Worm (Caenorhabditis elegans) whole organism, L1 larva: ENCODE data around the gene srt-74.
"Not testable (repeated sequence)": the region's sequence is repeated elsewhere in the genome, so short reads cannot be mapped to it uniquely, and the experiment has no call there.

Source experiments
- F16B12.6 ChIP-seq: fragments of 150-350 bp; optimal IDR thresholded peaks from 2 replicates; lab custom pipeline; 2014; ENCODE audit warnings: missing biosample characterization, missing genetic modification characterization
- blmp-1 ChIP-seq: fragments of 150-350 bp; optimal IDR thresholded peaks from 2 replicates; lab custom pipeline; 2014; ENCODE audit warnings: missing biosample characterization, missing genetic modification characterization
- ceh-88 ChIP-seq: fragments of 200-800 bp; sonication (Bioruptor generic); IDR thresholded peaks from 2 replicates; pipeline ENCODE4 v1.3.6; 2022; ENCODE audit warnings: missing genetic modification characterization, missing compliant biosample characterization
- ceh-90 ChIP-seq: sonication (generic microtip); optimal IDR thresholded peaks from 2 replicates; lab custom pipeline; 2016; ENCODE audit warnings: missing genetic modification characterization, missing compliant biosample characterization
- efl-1 ChIP-seq, 4 experiments: fragments of 150-350 bp; optimal IDR thresholded peaks in 3 of 4; peaks in 1 of 4; 1 replicate in 1 of 4; 2 replicates in 3 of 4; lab custom pipeline; 2014; ENCODE audit warnings: missing biosample characterization in 2 of 4, missing genetic modification characterization in 2 of 4, missing genetic modification reagents in 2 of 4
- efl-3 ChIP-seq: fragments of 200-800 bp; sonication (Bioruptor generic); optimal IDR thresholded peaks from 2 replicates; lab custom pipeline; 2018; ENCODE audit warnings: mild to moderate bottlenecking, missing genetic modification characterization, missing compliant biosample characterization
- elt-2 ChIP-seq: sonication (generic microtip); optimal IDR thresholded peaks from 2 replicates; lab custom pipeline; 2016; ENCODE audit warnings: missing genetic modification characterization, mild to moderate bottlenecking, inconsistent platforms, missing compliant biosample characterization, missing genetic modification reagents
- elt-3 ChIP-seq, 6 experiments: fragments of 150-350 bp in 1 of 6; sonication (generic microtip); optimal IDR thresholded peaks; 2 replicates each; lab custom pipeline; 2017 to 2018; ENCODE audit warnings: missing biosample characterization in 6 of 6, missing genetic modification characterization in 6 of 6, inconsistent platforms in 1 of 6
- ets-5 ChIP-seq: fragments of 200-800 bp; sonication (Bioruptor generic); IDR thresholded peaks from 2 replicates; pipeline ENCODE4 v1.3.6; 2022; ENCODE audit warnings: missing genetic modification characterization, missing compliant biosample characterization
- grh-1 ChIP-seq: fragments of 200-800 bp; sonication (Bioruptor generic); IDR thresholded peaks from 2 replicates; pipeline ENCODE4 v1.3.6; 2022; ENCODE audit warnings: missing genetic modification reagents, missing genetic modification characterization, missing compliant biosample characterization
- hpl-2 ChIP-seq: fragments of 150-350 bp; optimal IDR thresholded peaks from 2 replicates; lab custom pipeline; 2014; ENCODE audit warnings: missing biosample characterization, missing genetic modification reagents, missing genetic modification characterization
- jun-1 ChIP-seq: fragments of 150-350 bp; optimal IDR thresholded peaks from 2 replicates; lab custom pipeline; 2014; ENCODE audit warnings: missing biosample characterization, missing genetic modification reagents, missing genetic modification characterization
- lin-14 ChIP-seq: fragments of 200-800 bp; sonication (Bioruptor generic); optimal IDR thresholded peaks from 2 replicates; lab custom pipeline; 2018; ENCODE audit warnings: mild to moderate bottlenecking, missing genetic modification characterization, moderate library complexity, missing compliant biosample characterization
- lin-35 ChIP-seq, 2 experiments: fragments of 150-350 bp; optimal IDR thresholded peaks; 2 replicates each; lab custom pipeline; 2014; ENCODE audit warnings: missing biosample characterization in 2 of 2, missing genetic modification characterization in 2 of 2, missing genetic modification reagents in 2 of 2
- lin-39 ChIP-seq: fragments of 150-350 bp; optimal IDR thresholded peaks from 2 replicates; lab custom pipeline; 2014; ENCODE audit warnings: missing biosample characterization, missing genetic modification reagents, missing genetic modification characterization
- mab-9 ChIP-seq: fragments of 200-800 bp; sonication (Bioruptor generic); IDR thresholded peaks from 2 replicates; pipeline ENCODE4 v1.3.6; 2022; ENCODE audit warnings: missing genetic modification reagents, missing genetic modification characterization, missing compliant biosample characterization
- nhr-20 ChIP-seq: sonication (generic microtip); optimal IDR thresholded peaks from 2 replicates; lab custom pipeline; 2016; ENCODE audit warnings: mild to moderate bottlenecking, missing genetic modification characterization, missing compliant biosample characterization
- nhr-237 ChIP-seq: fragments of 150-350 bp; optimal IDR thresholded peaks from 2 replicates; lab custom pipeline; 2014; ENCODE audit warnings: missing biosample characterization, missing genetic modification characterization
- nhr-28 ChIP-seq: fragments of 150-350 bp; optimal IDR thresholded peaks from 2 replicates; lab custom pipeline; 2014; ENCODE audit warnings: missing biosample characterization, missing genetic modification characterization
- nhr-47 ChIP-seq: sonication (generic microtip); optimal IDR thresholded peaks from 2 replicates; lab custom pipeline; 2016; ENCODE audit warnings: mild to moderate bottlenecking, missing genetic modification characterization, moderate library complexity, missing compliant biosample characterization
- nhr-77 ChIP-seq: fragments of 150-350 bp; optimal IDR thresholded peaks from 2 replicates; lab custom pipeline; 2014; ENCODE audit warnings: missing biosample characterization, missing genetic modification characterization
- nhr-84 ChIP-seq: sonication (generic microtip); optimal IDR thresholded peaks from 2 replicates; lab custom pipeline; 2017; ENCODE audit warnings: missing biosample characterization, missing genetic modification characterization
- pax-3 ChIP-seq: fragments of 200-800 bp; sonication (Bioruptor generic); optimal IDR thresholded peaks from 2 replicates; lab custom pipeline; 2018; ENCODE audit warnings: mild to moderate bottlenecking, missing genetic modification characterization, moderate library complexity, missing compliant biosample characterization
- rnt-1 ChIP-seq: sonication (generic microtip); optimal IDR thresholded peaks from 2 replicates; lab custom pipeline; 2016; ENCODE audit warnings: mild to moderate bottlenecking, missing genetic modification characterization, moderate library complexity, missing compliant biosample characterization
- sptf-1 ChIP-seq: fragments of 150-350 bp; optimal IDR thresholded peaks from 2 replicates; lab custom pipeline; 2014; ENCODE audit warnings: missing biosample characterization, missing genetic modification characterization
- unc-30 ChIP-seq: sonication (generic microtip); optimal IDR thresholded peaks from 2 replicates; lab custom pipeline; 2017; ENCODE audit warnings: missing biosample characterization, missing genetic modification characterization
- unc-62 ChIP-seq: fragments of 150-350 bp; optimal IDR thresholded peaks from 2 replicates; lab custom pipeline; 2014; ENCODE audit warnings: missing biosample characterization, missing genetic modification reagents, missing genetic modification characterization
- zip-4 ChIP-seq: fragments of 200-800 bp; sonication (Bioruptor generic); optimal IDR thresholded peaks from 2 replicates; lab custom pipeline; 2018; ENCODE audit warnings: mild to moderate bottlenecking, missing genetic modification characterization, moderate library complexity, missing compliant biosample characterization

The srt-74 gene

ce11 chrV:14309632-14310031 is 27.5 kb upstream of the srt-74 start, which contains the start of gene F14D7.14:
Gene F14D7.14, plus strand, starts transcription at chrV:14309932.
- TF ChIP-seq elt-3 (tag; optimal IDR thresholded peaks at IDR 0.05; lab: Kevin White, UChicago); rnt-1; efl-1 (optimal IDR thresholded peaks at IDR 0.05; lab: Kevin White, UChicago); efl-1 (GFP tag; optimal IDR thresholded peaks at IDR 0.05 in 1 of 2; lab: Kevin White, UChicago): not testable (repeated sequence)
- TF ChIP-seq, all 84 proteins: peak for 0; not testable (repeated sequence) for 84

- TF ChIP-seq nhr-47 (tag; lab: Kevin White, UChicago); ceh-88 (GFP tag; lab: Robert Waterston, UW); nhr-28 (tag; lab: Kevin White, UChicago): not testable (repeated sequence)
These were observed 26.0 kb upstream of the srt-74 start, which contains the start of gene spig-5 for ce11 chrV:14308164-14308563. Gene spig-5, plus strand, starts transcription at chrV:14308464.

ce11 chrV:14306771-14307170 is 24.6 kb upstream of the srt-74 start, which contains the start of gene spig-4:
Gene spig-4, minus strand, starts transcription at chrV:14306871.
- TF ChIP-seq efl-3; unc-62 (GFP tag; lab: Kevin White, UChicago); nhr-237: not testable (repeated sequence)

- TF ChIP-seq grh-1 (GFP tag; lab: Robert Waterston, UW), result no peak
- peak; percentile 4 for TF ChIP-seq elt-2 (tag; lab: Kevin White, UChicago)
- no peak for TF ChIP-seq zip-4 (GFP tag; lab: Kevin White, UChicago)
These were observed 19.0 kb upstream of the srt-74 start, which contains the start of gene F14D7.6 for ce11 chrV:14301076-14301475. Gene F14D7.6, plus strand, starts transcription at chrV:14301413.

- TF ChIP-seq nhr-20 (tag; lab: Kevin White, UChicago) (no peak), efl-1 (optimal IDR thresholded peaks at IDR 0.05; lab: Kevin White, UChicago) (no peak), efl-1 (GFP tag; optimal IDR thresholded peaks at IDR 0.05 in 1 of 2; lab: Kevin White, UChicago) (peak in 1 of 2 experiments; percentile 49), lin-14 (GFP tag; lab: Kevin White, UChicago) (no peak), lin-39 (tag; lab: Kevin White, UChicago) (no peak)
These were observed 17.5 kb upstream of the srt-74 start, which contains the start of the genes spig-3 and F14D7.12 for ce11 chrV:14299569-14300064. Gene spig-3, minus strand, starts transcription at chrV:14299669. Gene F14D7.12, plus strand, starts transcription at chrV:14300014.

ce11 chrV:14296499-14296898 is 14.4 kb upstream of the srt-74 start, which contains the start of gene F14D7.3:
Gene F14D7.3, plus strand, starts transcription at chrV:14296799.
- TF ChIP-seq jun-1 (tag; lab: Kevin White, UChicago) (no peak), ets-5 (GFP tag; lab: Robert Waterston, UW) (no peak), lin-39 (tag; lab: Kevin White, UChicago) (no peak), lin-35 (GFP tag; optimal IDR thresholded peaks at IDR 0.05; lab: Kevin White, UChicago) (no peak), mab-9 (GFP tag; lab: Robert Waterston, UW) (no peak), ceh-90 (no peak), hpl-2 (GFP tag; lab: Kevin White, UChicago) (no peak), unc-30 (tag; lab: Kevin White, UChicago) (no peak), blmp-1 (tag; lab: Kevin White, UChicago) (no peak), pax-3 (tag; lab: Kevin White, UChicago) (no peak), sptf-1 (tag; lab: Kevin White, UChicago) (no peak), nhr-77 (no peak), nhr-20 (tag; lab: Kevin White, UChicago) (no peak), F16B12.6 (tag; lab: Kevin White, UChicago) (no peak), nhr-84 (no peak)
